Fruit fly (Drosophila melanogaster): Measurements from ENCODE around the gene RpL13.
A peak's percentile ranks its signal among the peaks of the same experiment; 100 is the strongest.

Gene RpL13

dm6 chr2L:9981809-9982208 is 14.7 kb downstream of the RpL13 start:
- peak; percentile 72 for TF ChIP-seq HLH106 (tag; optimal IDR thresholded peaks at IDR 0.05)
- TF ChIP-seq Mio (GFP tag; optimal IDR thresholded peaks at IDR 0.05) = no peak
- TF ChIP-seq dmrt93B (GFP tag; optimal IDR thresholded peaks at IDR 0.05) = no peak
- peak; percentile 30 for TF ChIP-seq rgr (GFP tag; optimal IDR thresholded peaks at IDR 0.05)
- TF ChIP-seq ey (GFP tag; optimal IDR thresholded peaks at IDR 0.05) = peak; percentile 11
- peak; percentile 22 for TF ChIP-seq woc (GFP tag; optimal IDR thresholded peaks at IDR 0.05)
- TF ChIP-seq Hnf4 (GFP tag; optimal IDR thresholded peaks at IDR 0.05) = peak; percentile 28
- TF ChIP-seq tai (GFP tag; optimal IDR thresholded peaks at IDR 0.05) = no peak
- peak in 1 of 2 experiments; percentile 31 for TF ChIP-seq foxo (GFP tag; optimal IDR thresholded peaks at IDR 0.05)
- TF ChIP-seq h (GFP tag; optimal IDR thresholded peaks at IDR 0.05) = peak; percentile 60
- peak; percentile 41 for TF ChIP-seq brk (GFP tag; optimal IDR thresholded peaks at IDR 0.05)
- TF ChIP-seq fru (GFP tag; optimal IDR thresholded peaks at IDR 0.05) = peak; percentile 55
- peak; percentile 64 for TF ChIP-seq Sp1 (GFP tag; optimal IDR thresholded peaks at IDR 0.05)

dm6 chr2L:9982516-9982915 is 15.4 kb downstream of the RpL13 start:
- TF ChIP-seq Jra (GFP tag; optimal IDR thresholded peaks at IDR 0.05) = peak; percentile 23
- TF ChIP-seq Hr83 (GFP tag; optimal IDR thresholded peaks at IDR 0.05; ENCODE audit: poor library complexity, severe bottlenecking) = no peak
- no peak for TF ChIP-seq CG32264 (GFP tag; optimal IDR thresholded peaks at IDR 0.05)
- TF ChIP-seq N (GFP tag; optimal IDR thresholded peaks at IDR 0.05) = no peak
- TF ChIP-seq foxo (GFP tag; optimal IDR thresholded peaks at IDR 0.05) = peak in 1 of 2 experiments; percentile 87
- TF ChIP-seq Dif (GFP tag; optimal IDR thresholded peaks at IDR 0.05; ENCODE audit: partially characterized antibody) = no peak
- TF ChIP-seq HLH106 (tag; optimal IDR thresholded peaks at IDR 0.05) = peak; percentile 90
- no peak for TF ChIP-seq pan (optimal IDR thresholded peaks at IDR 0.05)
- peak; percentile 92 for TF ChIP-seq fru (GFP tag; optimal IDR thresholded peaks at IDR 0.05)
- TF ChIP-seq h (GFP tag; optimal IDR thresholded peaks at IDR 0.05) = peak; percentile 87
- peak; percentile 70 for TF ChIP-seq psq (GFP tag; optimal IDR thresholded peaks at IDR 0.05)
- TF ChIP-seq Hnf4 (GFP tag; optimal IDR thresholded peaks at IDR 0.05) = peak; percentile 35
- peak; percentile 70 for TF ChIP-seq ey (GFP tag; optimal IDR thresholded peaks at IDR 0.05)
- peak; percentile 76 for TF ChIP-seq dmrt93B (GFP tag; optimal IDR thresholded peaks at IDR 0.05)
- TF ChIP-seq Rel (GFP tag; optimal IDR thresholded peaks at IDR 0.05) = no peak
- peak; percentile 51 for TF ChIP-seq Rel (tag; optimal IDR thresholded peaks at IDR 0.05)
- peak; percentile 72 for TF ChIP-seq rgr (GFP tag; optimal IDR thresholded peaks at IDR 0.05)
- no peak for TF ChIP-seq sv (GFP tag; optimal IDR thresholded peaks at IDR 0.05)
- no peak for TF ChIP-seq jim (GFP tag; optimal IDR thresholded peaks at IDR 0.05)
- no peak for TF ChIP-seq dl (GFP tag; optimal IDR thresholded peaks at IDR 0.05; ENCODE audit: insufficient read depth in 1 of 2, partially characterized antibody in 2 of 2)
- TF ChIP-seq brk (GFP tag; optimal IDR thresholded peaks at IDR 0.05) = peak; percentile 51
- peak; percentile 79 for TF ChIP-seq OdsH (GFP tag; optimal IDR thresholded peaks at IDR 0.05)
- no peak for TF ChIP-seq GATAd (GFP tag; optimal IDR thresholded peaks at IDR 0.05)
- TF ChIP-seq Sp1 (GFP tag; optimal IDR thresholded peaks at IDR 0.05) = peak; percentile 91
- TF ChIP-seq lola (GFP tag; optimal IDR thresholded peaks at IDR 0.05) = no peak
- no peak for TF ChIP-seq Myc (optimal IDR thresholded peaks at IDR 0.05)
- no peak for TF ChIP-seq tai (GFP tag; optimal IDR thresholded peaks at IDR 0.05)
- TF ChIP-seq Dfd (GFP tag; optimal IDR thresholded peaks at IDR 0.05) = no peak
- TF ChIP-seq br (GFP tag; optimal IDR thresholded peaks at IDR 0.05) = peak; percentile 13
- TF ChIP-seq dsf (GFP tag; optimal IDR thresholded peaks at IDR 0.05; ENCODE audit: borderline replicate concordance) = no peak
- no peak for TF ChIP-seq Abd-B (GFP tag; optimal IDR thresholded peaks at IDR 0.05)
- no peak for TF ChIP-seq Hr78 (GFP tag; optimal IDR thresholded peaks at IDR 0.05)
- TF ChIP-seq sage (GFP tag; optimal IDR thresholded peaks at IDR 0.05) = no peak
- no peak for TF ChIP-seq Mio (GFP tag; optimal IDR thresholded peaks at IDR 0.05)
- TF ChIP-seq Vsx2 (GFP tag; optimal IDR thresholded peaks at IDR 0.05; ENCODE audit: partially characterized antibody) = no peak
- no peak for TF ChIP-seq CrebA (GFP tag; optimal IDR thresholded peaks at IDR 0.05; ENCODE audit: borderline replicate concordance)
- TF ChIP-seq CG9705 (GFP tag; optimal IDR thresholded peaks at IDR 0.05) = peak; percentile 61
- TF ChIP-seq usp (GFP tag; optimal IDR thresholded peaks at IDR 0.05) = no peak
- TF ChIP-seq woc (GFP tag; optimal IDR thresholded peaks at IDR 0.05) = peak; percentile 29
